Worm (Caenorhabditis elegans): ENCODE measurements around the gene ser-6.

ser-6 gene

DNA sequence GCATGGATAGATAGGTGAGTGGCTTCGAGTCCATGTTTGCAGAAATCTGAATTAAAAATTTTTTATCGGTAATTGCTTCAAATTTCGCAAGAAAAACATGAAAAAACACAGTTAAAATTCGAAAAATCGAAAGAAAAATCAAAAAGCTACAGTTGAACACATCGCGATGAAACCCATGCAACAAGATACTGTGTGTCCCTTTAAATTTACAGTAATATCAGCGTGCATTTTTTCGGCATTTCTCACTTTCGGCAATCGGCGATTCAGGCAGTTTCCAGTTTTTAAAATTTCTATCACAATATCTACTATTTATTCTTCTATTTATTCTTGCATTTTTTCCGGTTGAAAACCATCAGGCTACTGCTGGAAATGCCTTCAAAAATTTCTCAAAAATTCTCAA, 37.7 kb upstream of the ser-6 start, which contains the start of gene fbxc-45:
Gene fbxc-45, minus strand, starts transcription at position 48 of the 400 bp plus-strand sequence.
- TF ChIP-seq lin-54 (GFP tag; optimal IDR thresholded peaks at IDR 0.05): peak; percentile 15
- TF ChIP-seq F33H1.4 (GFP tag; IDR thresholded peaks at IDR 0.05): peak; percentile 80
- no peak for TF ChIP-seq zfh-2 (GFP tag; conservative IDR thresholded peaks at IDR 0.05)
- TF ChIP-seq pha-4 (tag; optimal IDR thresholded peaks at IDR 0.05): no peak
- peak; percentile 87 for TF ChIP-seq lsl-1 (GFP tag; optimal IDR thresholded peaks at IDR 0.05)
- TF ChIP-seq xnd-1 (tag; optimal IDR thresholded peaks at IDR 0.05): peak; percentile 73
- peak; percentile 60; the same call in 1 of the 2 replicates for TF ChIP-seq D2030.7 (GFP tag; IDR thresholded peaks at IDR 0.05)
- peak; percentile 53 for TF ChIP-seq him-1 (tag; optimal IDR thresholded peaks at IDR 0.05)
- TF ChIP-seq F52B5.7 (tag; optimal IDR thresholded peaks at IDR 0.05): no peak
- TF ChIP-seq Y56A3A.18 (GFP tag; IDR thresholded peaks at IDR 0.05): no peak
- peak; percentile 68 for TF ChIP-seq madf-6 (GFP tag; IDR thresholded peaks at IDR 0.05)
- 0 out of 2 replicates have a peak, but pooled peaks have one; percentile 5 for TF ChIP-seq hmg-1.2 (GFP tag; IDR thresholded peaks at IDR 0.05)
- TF ChIP-seq snpc-3.4 (tag; optimal IDR thresholded peaks at IDR 0.05): peak; percentile 12
- no peak for TF ChIP-seq sea-2 (GFP tag; IDR thresholded peaks at IDR 0.05)

DNA sequence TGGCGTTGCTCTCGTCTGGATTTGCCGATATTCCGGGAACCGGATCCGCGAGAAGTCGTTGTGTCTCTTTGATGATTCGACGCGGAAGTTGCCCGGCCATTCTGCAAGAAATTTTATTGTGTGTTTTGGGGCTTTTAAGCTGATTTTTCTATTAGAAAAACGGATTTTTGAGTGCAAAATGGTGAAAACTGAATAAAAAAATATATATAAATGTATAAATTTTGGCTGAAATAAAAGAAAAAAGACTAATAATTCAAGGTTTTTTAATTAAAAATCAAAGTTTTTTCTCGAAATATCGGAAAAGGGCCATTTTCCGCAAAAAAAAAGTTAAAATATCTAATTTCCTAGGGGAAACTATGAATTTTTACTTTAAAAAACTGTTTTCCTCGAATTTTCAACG, 34.3 kb upstream of the ser-6 start, which contains the start of gene ubc-13:
Gene ubc-13, minus strand, starts transcription at position 101 of the 400 bp plus-strand sequence.
- no peak for TF ChIP-seq hsf-1 (GFP tag; IDR thresholded peaks at IDR 0.05)
- no peak for TF ChIP-seq F49E8.2 (tag; optimal IDR thresholded peaks at IDR 0.05; ENCODE audit: insufficient read depth)
- TF ChIP-seq ztf-3 (GFP tag; optimal IDR thresholded peaks at IDR 0.05): no peak
- TF ChIP-seq mcd-1 (GFP tag; IDR thresholded peaks at IDR 0.05): no peak

- TF ChIP-seq lsy-27 (tag; optimal IDR thresholded peaks at IDR 0.05; ENCODE audit: borderline replicate concordance, insufficient read depth) (no peak), gei-17 (GFP tag; optimal IDR thresholded peaks at IDR 0.05) (no peak), tbp1 (GFP tag; optimal IDR thresholded peaks at IDR 0.05) (peak; percentile 32), ztf-25 (GFP tag; IDR thresholded peaks at IDR 0.05) (no peak), F52B5.7 (tag; optimal IDR thresholded peaks at IDR 0.05) (no peak), lin-54 (GFP tag; optimal IDR thresholded peaks at IDR 0.05) (peak; percentile 60), snpc-1.1 (tag; optimal IDR thresholded peaks at IDR 0.05; ENCODE audit: insufficient read depth) (no peak), athp-1 (tag; optimal IDR thresholded peaks at IDR 0.05) (no peak), attf-3 (GFP tag; conservative IDR thresholded peaks at IDR 0.05) (peak; percentile 43), aptf-3 (GFP tag; IDR thresholded peaks at IDR 0.05) (no peak), lin-40 (tag; optimal IDR thresholded peaks at IDR 0.05) (peak; percentile 75), zfh-2 (GFP tag; conservative IDR thresholded peaks at IDR 0.05) (no peak; the same call in 1 of the 2 replicates), F22D6.2 (tag; optimal IDR thresholded peaks at IDR 0.05) (no peak), ets-4 (GFP tag; optimal IDR thresholded peaks at IDR 0.05) (no peak), Y53G8AR.9 (GFP tag; conservative IDR thresholded peaks at IDR 0.05) (peak; percentile 70; the same call in 1 of the 2 replicates), somi-1 (GFP tag; optimal IDR thresholded peaks at IDR 0.05) (no peak), chd-7 (tag; optimal IDR thresholded peaks at IDR 0.05) (no peak), hlh-26 (GFP tag; conservative IDR thresholded peaks at IDR 0.05) (no peak), zim-3 (tag; optimal IDR thresholded peaks at IDR 0.05) (no peak), tbx-9 (tag; optimal IDR thresholded peaks at IDR 0.05; ENCODE audit: borderline replicate concordance) (no peak), K11D2.4 (GFP tag; IDR thresholded peaks at IDR 0.05) (peak; percentile 77), Y95B8A.8 (GFP tag; IDR thresholded peaks at IDR 0.05) (no peak), ztf-28 (GFP tag; IDR thresholded peaks at IDR 0.05) (no peak), ztf-18 (tag; optimal IDR thresholded peaks at IDR 0.05) (peak; percentile 94), ztf-26 (tag; optimal IDR thresholded peaks at IDR 0.05) (no peak), ceh-27 (GFP tag; optimal IDR thresholded peaks at IDR 0.05) (no peak), egrh-3 (GFP tag; IDR thresholded peaks at IDR 0.05) (no peak), snpc-3.4 (tag; optimal IDR thresholded peaks at IDR 0.05) (no peak), bed-1 (GFP tag; IDR thresholded peaks at IDR 0.05) (no peak), nhr-27 (tag; optimal IDR thresholded peaks at IDR 0.05) (no peak), ceh-100 (GFP tag; IDR thresholded peaks at IDR 0.05) (peak; percentile 49; the same call in 1 of the 2 replicates)
These were observed 31.5 kb upstream of the ser-6 start, which contains the start of gene manf-1 for ce11 chrIV:2928409-2928808. manf-1 (minus strand) TSS chrIV:2928421.

All from whole organism, young adult.